Worm (Caenorhabditis elegans) whole organism, L3 larva: ENCODE results near the gene M110.10.

Source experiments
- R02D3.7 ChIP-seq: fragments of 150-350 bp; optimal IDR thresholded peaks from 2 replicates; lab custom pipeline; 2014; ENCODE audit warnings: missing biosample characterization, missing genetic modification characterization
- ama-1 ChIP-seq: fragments of 150-350 bp; optimal IDR thresholded peaks from 2 replicates; lab custom pipeline; 2018
- egl-27 ChIP-seq: sonication (generic microtip); optimal IDR thresholded peaks from 4 replicates; lab custom pipeline; 2017; ENCODE audit warnings: missing biosample characterization, missing genetic modification reagents, missing genetic modification characterization
- eor-1 ChIP-seq, 2 experiments: fragments of 150-350 bp; optimal IDR thresholded peaks; 2 replicates each; lab custom pipeline; 2014 to 2018; ENCODE audit warnings: missing biosample characterization in 2 of 2, missing genetic modification characterization in 2 of 2
- lin-39 ChIP-seq: fragments of 150-350 bp; optimal IDR thresholded peaks from 2 replicates; lab custom pipeline; 2018; ENCODE audit warnings: missing biosample characterization, missing genetic modification reagents, missing genetic modification characterization
- lsy-12 ChIP-seq: sonication (generic microtip); optimal IDR thresholded peaks from 2 replicates; lab custom pipeline; 2016; ENCODE audit warnings: mild to moderate bottlenecking, missing genetic modification characterization, missing compliant biosample characterization
- nfya-1 ChIP-seq: sonication (generic microtip); optimal IDR thresholded peaks from 2 replicates; lab custom pipeline; 2017; ENCODE audit warnings: missing genetic modification characterization, mild to moderate bottlenecking, missing compliant biosample characterization, antibody characterized with exemption, moderate library complexity; ENCODE audit not compliant: insufficient read depth
- pqm-1 ChIP-seq: fragments of 150-350 bp; optimal IDR thresholded peaks from 2 replicates; lab custom pipeline; 2017; ENCODE audit warnings: missing biosample characterization, missing genetic modification characterization, inconsistent platforms
- skn-1 ChIP-seq: fragments of 150-350 bp; optimal IDR thresholded peaks from 2 replicates; lab custom pipeline; 2014; ENCODE audit warnings: missing biosample characterization, missing genetic modification characterization
- snpc-4 ChIP-seq: fragments of 150-350 bp; optimal IDR thresholded peaks from 2 replicates; lab custom pipeline; 2014; ENCODE audit warnings: missing biosample characterization, missing genetic modification characterization
- unc-39 ChIP-seq: sonication (generic microtip); optimal IDR thresholded peaks from 4 replicates; lab custom pipeline; 2017; ENCODE audit warnings: missing biosample characterization, missing genetic modification characterization
- ztf-11 ChIP-seq: fragments of 150-350 bp; optimal IDR thresholded peaks from 2 replicates; lab custom pipeline; 2014; ENCODE audit warnings: missing biosample characterization, missing genetic modification characterization

DNA sequence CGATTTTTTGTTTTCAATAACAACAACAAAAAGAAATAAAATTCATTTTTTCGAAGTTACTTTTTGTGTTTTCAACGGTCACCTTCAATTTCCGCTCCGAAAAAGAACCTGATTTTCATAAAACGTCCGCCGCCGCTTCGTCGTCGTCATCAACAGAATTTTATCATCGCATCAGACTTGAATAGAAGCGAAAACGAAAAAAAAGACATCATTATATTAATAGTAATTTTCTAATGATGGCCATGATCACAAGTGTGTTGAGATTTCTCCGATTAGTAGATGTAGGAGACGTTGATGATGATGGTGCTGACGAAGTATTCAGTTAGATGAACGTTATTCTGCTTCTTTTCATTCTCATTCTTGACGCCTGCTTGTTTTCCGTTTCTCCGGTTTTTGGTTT is 9.7 kb upstream of the M110.10 start:
- no peak for TF ChIP-seq nfya-1 (tag; lab: Kevin White, UChicago)
- no peak for TF ChIP-seq skn-1 (tag; lab: Kevin White, UChicago)
- TF ChIP-seq lin-39 (tag; lab: Kevin White, UChicago) = no peak
- TF ChIP-seq eor-1 (tag; optimal IDR thresholded peaks at IDR 0.05; lab: Kevin White, UChicago) = no peak
- TF ChIP-seq ztf-11 = no peak
- no peak for TF ChIP-seq pqm-1 (tag; lab: Kevin White, UChicago)
- TF ChIP-seq R02D3.7 (tag; lab: Kevin White, UChicago) = no peak
- TF ChIP-seq unc-39 (tag; lab: Kevin White, UChicago) = no peak
- TF ChIP-seq egl-27 = no peak
- no peak for TF ChIP-seq lsy-12 (tag; lab: Kevin White, UChicago)
- no peak for TF ChIP-seq ama-1 (lab: Kevin White, UChicago)
- TF ChIP-seq snpc-4 (tag; lab: Kevin White, UChicago) = no peak
